Worm (Caenorhabditis elegans): ENCODE measurements around the gene EEED8.3.

The EEED8.3 gene

ce11 chrII:5374967-5375366, 39.1 kb upstream of the EEED8.3 start, which contains the start of gene algn-2:
TSS of gene algn-2 (plus strand) at chrII:5375267.
- TF ChIP-seq elt-2 (tag; optimal IDR thresholded peaks at IDR 0.05), result peak; percentile 16
- no peak for TF ChIP-seq tbx-2 (tag; optimal IDR thresholded peaks at IDR 0.05)

ce11 chrII:5377467-5378238, 36.4 kb upstream of the EEED8.3 start, which contains the start of gene prdx-2:
TSS of gene prdx-2 (plus strand) at chrII:5378195.
- TF ChIP-seq ceh-16 (tag; optimal IDR thresholded peaks at IDR 0.05) (no peak), snpc-4 (tag; optimal IDR thresholded peaks at IDR 0.05) (peak; percentile 15), pha-4 (tag; optimal IDR thresholded peaks at IDR 0.05) (peak; percentile 63)

- TF ChIP-seq ceh-9 (tag; optimal IDR thresholded peaks at IDR 0.05) (no peak), nhr-11 (tag; optimal IDR thresholded peaks at IDR 0.05) (no peak), elt-3 (tag; optimal IDR thresholded peaks at IDR 0.05) (no peak), nhr-25 (tag; optimal IDR thresholded peaks at IDR 0.05) (peak; percentile 68), jun-1 (tag; optimal IDR thresholded peaks at IDR 0.05) (no peak), nhr-23 (tag; optimal IDR thresholded peaks at IDR 0.05) (peak; percentile 9), nhr-43 (tag; optimal IDR thresholded peaks at IDR 0.05; ENCODE audit: poor library complexity, severe bottlenecking) (peak; percentile 5), ztf-11 (tag; optimal IDR thresholded peaks at IDR 0.05) (no peak), nhr-28 (tag; optimal IDR thresholded peaks at IDR 0.05) (no peak), skn-1 (tag; optimal IDR thresholded peaks at IDR 0.05) (peak; percentile 82), snpc-4 (tag; optimal IDR thresholded peaks at IDR 0.05) (no peak), elt-1 (tag; optimal IDR thresholded peaks at IDR 0.05) (no peak)
Observed at ce11 chrII:5378239-5378521, 35.9 kb upstream of the EEED8.3 start.

- TF ChIP-seq fkh-2 (tag; optimal IDR thresholded peaks at IDR 0.05) (no peak), ama-1 (optimal IDR thresholded peaks at IDR 0.05) (peak; percentile 96), elt-3 (tag; optimal IDR thresholded peaks at IDR 0.05) (peak in 2 of 3 experiments; percentile 17 to 30), R02D3.7 (tag; optimal IDR thresholded peaks at IDR 0.05) (peak; percentile 7), fkh-10 (GFP tag; optimal IDR thresholded peaks at IDR 0.05) (no peak), ztf-4 (tag; optimal IDR thresholded peaks at IDR 0.05) (peak; percentile 26), ceh-82 (tag; optimal IDR thresholded peaks at IDR 0.05) (no peak), nhr-67 (tag; optimal IDR thresholded peaks at IDR 0.05) (no peak), mdl-1 (tag; optimal IDR thresholded peaks at IDR 0.05) (no peak), nhr-23 (tag; optimal IDR thresholded peaks at IDR 0.05) (peak; percentile 89), pqm-1 (tag; optimal IDR thresholded peaks at IDR 0.05) (peak; percentile 50), egl-27 (tag; optimal IDR thresholded peaks at IDR 0.05) (no peak), mml-1 (tag; optimal IDR thresholded peaks at IDR 0.05) (no peak), elt-2 (tag; optimal IDR thresholded peaks at IDR 0.05) (peak; percentile 85), pha-4 (tag; optimal IDR thresholded peaks at IDR 0.05) (peak; percentile 94), lin-15B (tag; optimal IDR thresholded peaks at IDR 0.05) (peak; percentile 75), unc-39 (tag; optimal IDR thresholded peaks at IDR 0.05) (no peak), nhr-76 (tag; optimal IDR thresholded peaks at IDR 0.05) (no peak), nfya-1 (tag; optimal IDR thresholded peaks at IDR 0.05; ENCODE audit: insufficient read depth) (peak; percentile 53), ztf-11 (tag; optimal IDR thresholded peaks at IDR 0.05) (no peak), hmg-11 (tag; optimal IDR thresholded peaks at IDR 0.05) (peak; percentile 81), unc-62 (GFP tag; optimal IDR thresholded peaks at IDR 0.05) (no peak), fos-1 (tag; optimal IDR thresholded peaks at IDR 0.05) (peak; percentile 80), sea-2 (GFP tag; optimal IDR thresholded peaks at IDR 0.05) (no peak), ceh-16 (tag; optimal IDR thresholded peaks at IDR 0.05) (no peak), nhr-12 (tag; optimal IDR thresholded peaks at IDR 0.05) (no peak), eor-1 (tag; optimal IDR thresholded peaks at IDR 0.05) (no peak), snpc-4 (tag; optimal IDR thresholded peaks at IDR 0.05) (peak; percentile 18), elt-1 (tag; optimal IDR thresholded peaks at IDR 0.05) (no peak), nhr-77 (tag; optimal IDR thresholded peaks at IDR 0.05) (no peak), jun-1 (tag; optimal IDR thresholded peaks at IDR 0.05) (peak; percentile 77), ceh-28 (tag; optimal IDR thresholded peaks at IDR 0.05) (peak; percentile 37), aly-2 (tag; optimal IDR thresholded peaks at IDR 0.05) (no peak), nhr-43 (tag; optimal IDR thresholded peaks at IDR 0.05; ENCODE audit: poor library complexity, severe bottlenecking) (peak; percentile 51), daf-12 (tag; optimal IDR thresholded peaks at IDR 0.05) (no peak), lsy-12 (tag; optimal IDR thresholded peaks at IDR 0.05) (no peak), ceh-9 (tag; optimal IDR thresholded peaks at IDR 0.05) (no peak), nhr-11 (tag; optimal IDR thresholded peaks at IDR 0.05) (no peak), skn-1 (tag; optimal IDR thresholded peaks at IDR 0.05) (no peak), nhr-28 (tag; optimal IDR thresholded peaks at IDR 0.05) (no peak), lin-39 (tag; optimal IDR thresholded peaks at IDR 0.05) (no peak), tbx-2 (tag; optimal IDR thresholded peaks at IDR 0.05) (peak; percentile 45), ZK546.5 (tag; optimal IDR thresholded peaks at IDR 0.05) (no peak), zag-1 (tag; optimal IDR thresholded peaks at IDR 0.05) (no peak)
Observed at ce11 chrII:5379614-5380077, 34.4 kb upstream of the EEED8.3 start, which contains the start of gene pkc-3. TSS of gene pkc-3 (plus strand) at chrII:5380027.

Data from whole organism, L3 larva.